Worm (Caenorhabditis elegans) whole organism, L4 larva: ENCODE data around the gene srj-40.

ENCODE experiments used
- Y105C5A.15 ChIP-seq: fragments of 200-800 bp; sonication (Bioruptor generic); IDR thresholded peaks from 2 replicates; pipeline ENCODE4 v1.3.6; 2022; ENCODE audit warnings: missing genetic modification characterization, missing compliant biosample characterization
- Y5F2A.4 ChIP-seq: fragments of 200-800 bp; sonication (Bioruptor generic); optimal IDR thresholded peaks from 2 replicates; lab custom pipeline; 2018; ENCODE audit warnings: mild to moderate bottlenecking, missing genetic modification characterization, missing compliant biosample characterization
- ZK546.5 ChIP-seq, 2 experiments: sonication (generic microtip); optimal IDR thresholded peaks; 2 replicates each; lab custom pipeline; 2017; ENCODE audit warnings: missing biosample characterization in 2 of 2, missing genetic modification characterization in 2 of 2
- ama-1 ChIP-seq: fragments of 150-350 bp; optimal IDR thresholded peaks from 2 replicates; lab custom pipeline; 2014; ENCODE audit warnings: inconsistent platforms, mixed read lengths
- arid-1 ChIP-seq: fragments of 200-800 bp; sonication (Bioruptor generic); conservative IDR thresholded peaks from 2 replicates; pipeline ENCODE4 v1.3.6; 2022; ENCODE audit warnings: missing genetic modification reagents, missing genetic modification characterization, missing compliant biosample characterization
- attf-4 ChIP-seq: sonication (generic microtip); optimal IDR thresholded peaks from 3 replicates; lab custom pipeline; 2017; ENCODE audit warnings: missing biosample characterization, missing genetic modification characterization
- ceh-28 ChIP-seq: fragments of 150-350 bp; optimal IDR thresholded peaks from 2 replicates; lab custom pipeline; 2014; ENCODE audit warnings: missing biosample characterization, missing genetic modification reagents, missing genetic modification characterization
- ceh-32 ChIP-seq: sonication (generic microtip); optimal IDR thresholded peaks from 2 replicates; lab custom pipeline; 2016; ENCODE audit warnings: mild to moderate bottlenecking, missing genetic modification characterization, missing compliant biosample characterization; ENCODE audit not compliant: poor library complexity
- ceh-82 ChIP-seq: sonication (generic microtip); optimal IDR thresholded peaks from 2 replicates; lab custom pipeline; 2017; ENCODE audit warnings: missing biosample characterization, missing genetic modification characterization
- ces-1 ChIP-seq: fragments of 150-350 bp; sonication (generic microtip); optimal IDR thresholded peaks from 4 replicates; lab custom pipeline; 2014; ENCODE audit warnings: missing biosample characterization, missing genetic modification reagents, missing genetic modification characterization
- cey-2 ChIP-seq: sonication (generic microtip); optimal IDR thresholded peaks from 3 replicates; lab custom pipeline; 2017; ENCODE audit warnings: missing genetic modification characterization, mild to moderate bottlenecking, missing compliant biosample characterization, antibody characterized with exemption, borderline replicate concordance; ENCODE audit not compliant: insufficient read depth
- daf-12 ChIP-seq: fragments of 150-350 bp; optimal IDR thresholded peaks from 2 replicates; lab custom pipeline; 2014; ENCODE audit warnings: missing biosample characterization, missing genetic modification reagents, missing genetic modification characterization
- daf-16 ChIP-seq, 3 experiments: sonication (generic microtip); optimal IDR thresholded peaks; 2 replicates each; lab custom pipeline; 2016 to 2017; ENCODE audit warnings: missing genetic modification characterization in 3 of 3, missing genetic modification reagents in 3 of 3, mild to moderate bottlenecking in 2 of 3, missing compliant biosample characterization in 2 of 3, missing biosample characterization in 1 of 3, moderate library complexity in 1 of 3
- daf-8 ChIP-seq: fragments of 200-800 bp; sonication (Bioruptor generic); IDR thresholded peaks from 2 replicates; pipeline ENCODE4 v1.3.6; 2022; ENCODE audit warnings: missing genetic modification characterization, missing compliant biosample characterization
- dmd-6 ChIP-seq: fragments of 200-800 bp; sonication (Bioruptor generic); IDR thresholded peaks from 2 replicates; pipeline ENCODE4 v1.3.6; 2022; ENCODE audit warnings: missing genetic modification reagents, missing genetic modification characterization, missing compliant biosample characterization
- dmd-9 ChIP-seq: fragments of 200-800 bp; sonication (Bioruptor generic); IDR thresholded peaks from 2 replicates; pipeline ENCODE4 v1.3.6; 2022; ENCODE audit warnings: missing genetic modification reagents, missing genetic modification characterization, missing compliant biosample characterization
- duxl-1 ChIP-seq: sonication (generic microtip); optimal IDR thresholded peaks from 2 replicates; lab custom pipeline; 2016; ENCODE audit warnings: mild to moderate bottlenecking, missing genetic modification characterization, moderate library complexity, missing compliant biosample characterization; ENCODE audit not compliant: poor library complexity
- dve-1 ChIP-seq: sonication (generic microtip); optimal IDR thresholded peaks from 2 replicates; lab custom pipeline; 2017; ENCODE audit warnings: antibody characterized with exemption, mild to moderate bottlenecking, missing genetic modification characterization, missing compliant biosample characterization; ENCODE audit not compliant: insufficient read depth
- egl-27 ChIP-seq: sonication (generic microtip); optimal IDR thresholded peaks from 3 replicates; lab custom pipeline; 2017; ENCODE audit warnings: missing biosample characterization, missing genetic modification reagents, missing genetic modification characterization
- gei-8 ChIP-seq: fragments of 200-800 bp; sonication (Bioruptor generic); optimal IDR thresholded peaks from 2 replicates; lab custom pipeline; 2018; ENCODE audit warnings: mild to moderate bottlenecking, missing genetic modification characterization, missing compliant biosample characterization
- hif-1 ChIP-seq, 2 experiments: sonication (generic microtip); optimal IDR thresholded peaks; 2 replicates each; lab custom pipeline; 2016 to 2017; ENCODE audit warnings: missing compliant biosample characterization in 2 of 2, missing genetic modification characterization in 2 of 2, missing genetic modification reagents in 2 of 2, missing genotype in 2 of 2, mild to moderate bottlenecking in 1 of 2
- hlh-11 ChIP-seq: fragments of 200-800 bp; sonication (Bioruptor generic); optimal IDR thresholded peaks from 2 replicates; lab custom pipeline; 2018; ENCODE audit warnings: mild to moderate bottlenecking, missing genetic modification characterization, missing compliant biosample characterization
- hlh-30 ChIP-seq: sonication (generic microtip); optimal IDR thresholded peaks from 2 replicates; lab custom pipeline; 2017; ENCODE audit warnings: antibody characterized with exemption, mild to moderate bottlenecking, missing genetic modification characterization, missing compliant biosample characterization; ENCODE audit not compliant: insufficient read depth
- jun-1 ChIP-seq: fragments of 150-350 bp; optimal IDR thresholded peaks from 2 replicates; lab custom pipeline; 2014; ENCODE audit warnings: missing biosample characterization, missing genetic modification reagents, missing genetic modification characterization
- lin-29 ChIP-seq: fragments of 200-800 bp; sonication (Bioruptor generic); IDR thresholded peaks from 2 replicates; pipeline ENCODE4 v1.3.6; 2022; ENCODE audit warnings: missing genetic modification reagents, missing genetic modification characterization, missing compliant biosample characterization
- lin-38 ChIP-seq: fragments of 200-800 bp; sonication (Bioruptor generic); IDR thresholded peaks from 2 replicates; pipeline ENCODE4 v1.3.6; 2022; ENCODE audit warnings: missing genetic modification reagents, missing genetic modification characterization, missing compliant biosample characterization
- lin-39 ChIP-seq: fragments of 150-350 bp; optimal IDR thresholded peaks from 2 replicates; lab custom pipeline; 2014; ENCODE audit warnings: missing biosample characterization, missing genetic modification reagents, missing genetic modification characterization
- mdt-29 ChIP-seq: fragments of 200-800 bp; sonication (Bioruptor generic); IDR thresholded peaks from 2 replicates; pipeline ENCODE4 v1.3.6; 2022; ENCODE audit warnings: missing genetic modification reagents, missing genetic modification characterization, missing compliant biosample characterization
- mes-2 ChIP-seq: sonication (generic microtip); optimal IDR thresholded peaks from 2 replicates; lab custom pipeline; 2016; ENCODE audit warnings: missing genotype, mild to moderate bottlenecking, missing genetic modification characterization, missing compliant biosample characterization; ENCODE audit not compliant: poor library complexity, severe bottlenecking
- nhr-237 ChIP-seq: sonication (generic microtip); optimal IDR thresholded peaks from 2 replicates; lab custom pipeline; 2017; ENCODE audit warnings: missing biosample characterization, missing genetic modification characterization
- nhr-28 ChIP-seq: fragments of 150-350 bp; optimal IDR thresholded peaks from 2 replicates; lab custom pipeline; 2014; ENCODE audit warnings: missing biosample characterization, missing genetic modification characterization
- nhr-42 ChIP-seq: fragments of 200-800 bp; sonication (Bioruptor generic); IDR thresholded peaks from 2 replicates; pipeline ENCODE4 v1.3.6; 2022; ENCODE audit warnings: missing genetic modification characterization, missing compliant biosample characterization
- nhr-48 ChIP-seq: sonication (generic microtip); optimal IDR thresholded peaks from 2 replicates; lab custom pipeline; 2016; ENCODE audit warnings: mild to moderate bottlenecking, missing genetic modification characterization, missing compliant biosample characterization
- nhr-76 ChIP-seq: fragments of 150-350 bp; optimal IDR thresholded peaks from 2 replicates; lab custom pipeline; 2014; ENCODE audit warnings: missing biosample characterization, missing genetic modification characterization
- saeg-2 ChIP-seq: fragments of 200-800 bp; sonication (Bioruptor generic); IDR thresholded peaks from 2 replicates; pipeline ENCODE4 v1.3.6; 2022; ENCODE audit warnings: missing genetic modification reagents, missing genetic modification characterization, missing compliant biosample characterization
- set-16 ChIP-seq: fragments of 200-800 bp; sonication (Bioruptor generic); IDR thresholded peaks from 2 replicates; pipeline ENCODE4 v1.3.6; 2022; ENCODE audit warnings: missing genetic modification reagents, missing genetic modification characterization, missing compliant biosample characterization
- snpc-4 ChIP-seq: fragments of 150-350 bp; optimal IDR thresholded peaks from 2 replicates; lab custom pipeline; 2014; ENCODE audit warnings: missing biosample characterization, missing genetic modification characterization
- tra-1 ChIP-seq: fragments of 200-800 bp; sonication (Bioruptor generic); IDR thresholded peaks from 2 replicates; pipeline ENCODE4 v1.3.6; 2022; ENCODE audit warnings: missing genetic modification reagents, missing genetic modification characterization, missing compliant biosample characterization
- unc-130 ChIP-seq: sonication (generic microtip); optimal IDR thresholded peaks from 2 replicates; lab custom pipeline; 2016; ENCODE audit warnings: missing genetic modification reagents, missing genetic modification characterization, missing compliant biosample characterization
- unc-62 ChIP-seq, 3 experiments: fragments of 150-350 bp in 1 of 3; sonication (generic microtip); optimal IDR thresholded peaks in 2 of 3; peaks in 1 of 3; 1 replicate in 1 of 3; 2 replicates in 2 of 3; lab custom pipeline; 2014 to 2017; ENCODE audit warnings: missing biosample characterization in 3 of 3, missing genetic modification characterization in 3 of 3, missing genetic modification reagents in 3 of 3, missing genotype in 1 of 3
- zip-11 ChIP-seq: fragments of 200-800 bp; sonication (Bioruptor generic); IDR thresholded peaks from 2 replicates; pipeline ENCODE4 v1.3.6; 2022; ENCODE audit warnings: missing genetic modification characterization, missing compliant biosample characterization
- zip-2 ChIP-seq: fragments of 150-350 bp; optimal IDR thresholded peaks from 2 replicates; lab custom pipeline; 2014; ENCODE audit warnings: missing biosample characterization, missing genetic modification characterization

The srj-40 gene

ce11 chrV:4131471-4131939, 29.8 kb downstream of the srj-40 start, which contains the start of gene nhr-57 (continued):
- no peak for TF ChIP-seq zip-11 (GFP tag; lab: Robert Waterston, UW)
- peak; percentile 97 for TF ChIP-seq dmd-6 (GFP tag; lab: Robert Waterston, UW)
- TF ChIP-seq unc-62 (GFP tag; optimal IDR thresholded peaks at IDR 0.05 in 1 of 2; lab: Kevin White, UChicago): peak in 1 of 2 experiments; percentile 84
- no peak for TF ChIP-seq unc-62 (tag; optimal IDR thresholded peaks at IDR 0.05; lab: Kevin White, UChicago)
- TF ChIP-seq jun-1: no peak
- TF ChIP-seq ceh-82: no peak
- TF ChIP-seq lin-29 (GFP tag; lab: Robert Waterston, UW): no peak
- peak in 1 of 2 experiments; percentile 40 for TF ChIP-seq daf-16 (GFP tag; optimal IDR thresholded peaks at IDR 0.05; lab: Kevin White, UChicago)
- peak; percentile 84 for TF ChIP-seq daf-16 (tag; optimal IDR thresholded peaks at IDR 0.05; lab: Kevin White, UChicago)
- peak; percentile 78 for TF ChIP-seq gei-8 (GFP tag; lab: Kevin White, UChicago)
- no peak for TF ChIP-seq daf-8 (GFP tag; lab: Robert Waterston, UW)
- peak; percentile 93 for TF ChIP-seq hlh-11 (tag; lab: Kevin White, UChicago)
- no peak for TF ChIP-seq lin-38
- TF ChIP-seq mes-2 (tag; lab: Kevin White, UChicago): peak; percentile 7
- no peak for TF ChIP-seq attf-4 (tag; lab: Kevin White, UChicago)
- peak; percentile 94 for TF ChIP-seq nhr-28 (tag; lab: Kevin White, UChicago)
- TF ChIP-seq hif-1 (tag; optimal IDR thresholded peaks at IDR 0.05; lab: Kevin White, UChicago): peak; percentile 98 to 100
- TF ChIP-seq saeg-2 (GFP tag; lab: Robert Waterston, UW): 0 out of 2 replicates have a peak, but pooled peaks have one; percentile 54

- TF ChIP-seq ama-1 (lab: Kevin White, UChicago) (no peak), cey-2 (no peak), mdt-29 (no peak), Y5F2A.4 (no peak), ceh-28 (tag; lab: Kevin White, UChicago) (no peak), egl-27 (tag; lab: Kevin White, UChicago) (no peak)
Measured at ce11 chrV:4134728-4135127, 33.1 kb downstream of the srj-40 start, which contains the start of gene lgc-1. lgc-1 (plus strand) TSS chrV:4135028.

ce11 chrV:4138688-4139087, 37.0 kb downstream of the srj-40 start, which contains the start of gene lgc-29:
lgc-29 (plus strand) TSS chrV:4138988.
- TF ChIP-seq ces-1 (GFP tag; lab: Kevin White, UChicago): no peak
- TF ChIP-seq lin-39 (tag; lab: Kevin White, UChicago): no peak
- TF ChIP-seq hlh-30 (tag; lab: Kevin White, UChicago): no peak

ce11 chrV:4143034-4143433, 41.4 kb downstream of the srj-40 start:
- TF ChIP-seq nhr-76 (tag; lab: Kevin White, UChicago) (no peak), unc-62 (GFP tag; optimal IDR thresholded peaks at IDR 0.05 in 1 of 2; lab: Kevin White, UChicago) (no peak), unc-62 (tag; optimal IDR thresholded peaks at IDR 0.05; lab: Kevin White, UChicago) (no peak), dve-1 (tag; lab: Kevin White, UChicago) (peak; percentile 90), Y105C5A.15 (no peak), nhr-42 (GFP tag; lab: Robert Waterston, UW) (peak; percentile 57; the same call in 1 of the 2 replicates), tra-1 (GFP tag; lab: Robert Waterston, UW) (0 out of 2 replicates have a peak, but pooled peaks have one; percentile 44), nhr-48 (tag; lab: Kevin White, UChicago) (peak; percentile 36), dmd-9 (GFP tag; lab: Robert Waterston, UW) (no peak), daf-16 (GFP tag; optimal IDR thresholded peaks at IDR 0.05; lab: Kevin White, UChicago) (peak in 1 of 2 experiments; percentile 31), daf-16 (tag; optimal IDR thresholded peaks at IDR 0.05; lab: Kevin White, UChicago) (peak; percentile 66), ceh-32 (no peak), lin-39 (tag; lab: Kevin White, UChicago) (no peak), duxl-1 (tag; lab: Kevin White, UChicago) (peak; percentile 65), hif-1 (tag; optimal IDR thresholded peaks at IDR 0.05; lab: Kevin White, UChicago) (peak in 1 of 2 experiments; percentile 83), mdt-29 (no peak), daf-12 (tag; lab: Kevin White, UChicago) (no peak), zip-2 (tag; lab: Kevin White, UChicago) (peak; percentile 21), unc-130 (GFP tag; lab: Kevin White, UChicago) (no peak), nhr-237 (tag; lab: Kevin White, UChicago) (no peak), set-16 (GFP tag; lab: Robert Waterston, UW) (no peak), arid-1 (GFP tag; lab: Robert Waterston, UW) (no peak), saeg-2 (GFP tag; lab: Robert Waterston, UW) (no peak), ama-1 (lab: Kevin White, UChicago) (no peak), snpc-4 (tag; lab: Kevin White, UChicago) (no peak), ZK546.5 (tag; optimal IDR thresholded peaks at IDR 0.05; lab: Kevin White, UChicago) (no peak)
